Fruit fly (Drosophila melanogaster): Measurements from ENCODE around the gene CG9592.

- TF ChIP-seq Clk (GFP tag; optimal IDR thresholded peaks at IDR 0.05) (no peak), cic (GFP tag; optimal IDR thresholded peaks at IDR 0.05) (no peak)
Measured at dm6 chr3L:14517525-14517924, at the start of gene CG9592.
